Worm (Caenorhabditis elegans) whole organism, L1 larva: Measurements from ENCODE around the gene mrpl-4.

ENCODE experiments used
- C04F5.9 ChIP-seq: sonication (generic microtip); optimal IDR thresholded peaks from 2 replicates; lab custom pipeline; 2016; ENCODE audit warnings: missing genetic modification characterization, missing compliant biosample characterization
- C16A3.4 ChIP-seq: fragments of 150-350 bp; optimal IDR thresholded peaks from 2 replicates; lab custom pipeline; 2014; ENCODE audit warnings: missing biosample characterization, missing genetic modification characterization
- F16B12.6 ChIP-seq: fragments of 150-350 bp; optimal IDR thresholded peaks from 2 replicates; lab custom pipeline; 2014; ENCODE audit warnings: missing biosample characterization, missing genetic modification characterization
- ama-1 ChIP-seq: fragments of 150-350 bp; optimal IDR thresholded peaks from 2 replicates; lab custom pipeline; 2014
- blmp-1 ChIP-seq: fragments of 150-350 bp; optimal IDR thresholded peaks from 2 replicates; lab custom pipeline; 2014; ENCODE audit warnings: missing biosample characterization, missing genetic modification characterization
- ceh-63 ChIP-seq: fragments of 200-800 bp; sonication (Bioruptor generic); optimal IDR thresholded peaks from 2 replicates; lab custom pipeline; 2018; ENCODE audit warnings: mild to moderate bottlenecking, missing genetic modification characterization, missing compliant biosample characterization
- ceh-82 ChIP-seq, 3 experiments: fragments of 150-350 bp in 1 of 3; sonication (generic microtip) in 2 of 3; optimal IDR thresholded peaks; 2 replicates each; lab custom pipeline; 2014 to 2017; ENCODE audit warnings: missing biosample characterization in 3 of 3, missing genetic modification characterization in 3 of 3
- ceh-90 ChIP-seq: sonication (generic microtip); optimal IDR thresholded peaks from 2 replicates; lab custom pipeline; 2016; ENCODE audit warnings: missing genetic modification characterization, missing compliant biosample characterization
- dsc-1 ChIP-seq: sonication (generic microtip); optimal IDR thresholded peaks from 2 replicates; lab custom pipeline; 2016; ENCODE audit warnings: mild to moderate bottlenecking, missing genetic modification characterization, missing compliant biosample characterization
- efl-1 ChIP-seq, 4 experiments: fragments of 150-350 bp; optimal IDR thresholded peaks in 3 of 4; peaks in 1 of 4; 1 replicate in 1 of 4; 2 replicates in 3 of 4; lab custom pipeline; 2014; ENCODE audit warnings: missing biosample characterization in 2 of 4, missing genetic modification characterization in 2 of 4, missing genetic modification reagents in 2 of 4
- elt-2 ChIP-seq: sonication (generic microtip); optimal IDR thresholded peaks from 2 replicates; lab custom pipeline; 2016; ENCODE audit warnings: missing genetic modification characterization, mild to moderate bottlenecking, inconsistent platforms, missing compliant biosample characterization, missing genetic modification reagents
- ets-5 ChIP-seq: fragments of 200-800 bp; sonication (Bioruptor generic); IDR thresholded peaks from 2 replicates; pipeline ENCODE4 v1.3.6; 2022; ENCODE audit warnings: missing genetic modification characterization, missing compliant biosample characterization
- fos-1 ChIP-seq: fragments of 150-350 bp; optimal IDR thresholded peaks from 2 replicates; lab custom pipeline; 2014; ENCODE audit warnings: missing biosample characterization, missing genetic modification characterization
- hpl-2 ChIP-seq: fragments of 150-350 bp; optimal IDR thresholded peaks from 2 replicates; lab custom pipeline; 2014; ENCODE audit warnings: missing biosample characterization, missing genetic modification reagents, missing genetic modification characterization
- isw-1 ChIP-seq: fragments of 200-800 bp; sonication (Bioruptor generic); IDR thresholded peaks from 2 replicates; pipeline ENCODE4 v1.3.6; 2022; ENCODE audit warnings: missing genetic modification characterization, missing compliant biosample characterization
- lin-14 ChIP-seq: fragments of 200-800 bp; sonication (Bioruptor generic); optimal IDR thresholded peaks from 2 replicates; lab custom pipeline; 2018; ENCODE audit warnings: mild to moderate bottlenecking, missing genetic modification characterization, moderate library complexity, missing compliant biosample characterization
- lin-35 ChIP-seq, 2 experiments: fragments of 150-350 bp; optimal IDR thresholded peaks; 2 replicates each; lab custom pipeline; 2014; ENCODE audit warnings: missing biosample characterization in 2 of 2, missing genetic modification characterization in 2 of 2, missing genetic modification reagents in 2 of 2
- lir-3 ChIP-seq: sonication (generic microtip); optimal IDR thresholded peaks from 2 replicates; lab custom pipeline; 2016; ENCODE audit warnings: mild to moderate bottlenecking, missing genetic modification characterization, moderate library complexity, missing compliant biosample characterization; ENCODE audit not compliant: poor library complexity
- mdl-1 ChIP-seq, 2 experiments: fragments of 150-350 bp; optimal IDR thresholded peaks; 2 replicates each; lab custom pipeline; 2014 to 2017; ENCODE audit warnings: missing biosample characterization in 2 of 2, missing genetic modification characterization in 2 of 2, inconsistent platforms in 1 of 2
- mef-2 ChIP-seq: fragments of 150-350 bp; optimal IDR thresholded peaks from 2 replicates; lab custom pipeline; 2014; ENCODE audit warnings: missing biosample characterization, missing genetic modification characterization
- mep-1 ChIP-seq: fragments of 150-350 bp; optimal IDR thresholded peaks from 2 replicates; lab custom pipeline; 2014; ENCODE audit warnings: missing biosample characterization, missing genetic modification characterization
- nhr-11 ChIP-seq: fragments of 150-350 bp; optimal IDR thresholded peaks from 2 replicates; lab custom pipeline; 2014; ENCODE audit warnings: missing biosample characterization, missing genetic modification characterization
- nhr-19 ChIP-seq: fragments of 200-800 bp; sonication (Bioruptor generic); conservative IDR thresholded peaks from 2 replicates; pipeline ENCODE4 v1.3.6; 2022; ENCODE audit warnings: missing genetic modification characterization, missing compliant biosample characterization
- nhr-20 ChIP-seq: sonication (generic microtip); optimal IDR thresholded peaks from 2 replicates; lab custom pipeline; 2016; ENCODE audit warnings: mild to moderate bottlenecking, missing genetic modification characterization, missing compliant biosample characterization
- nhr-237 ChIP-seq: fragments of 150-350 bp; optimal IDR thresholded peaks from 2 replicates; lab custom pipeline; 2014; ENCODE audit warnings: missing biosample characterization, missing genetic modification characterization
- nhr-28 ChIP-seq: fragments of 150-350 bp; optimal IDR thresholded peaks from 2 replicates; lab custom pipeline; 2014; ENCODE audit warnings: missing biosample characterization, missing genetic modification characterization
- nhr-47 ChIP-seq: sonication (generic microtip); optimal IDR thresholded peaks from 2 replicates; lab custom pipeline; 2016; ENCODE audit warnings: mild to moderate bottlenecking, missing genetic modification characterization, moderate library complexity, missing compliant biosample characterization
- nhr-71 ChIP-seq: sonication (generic microtip); optimal IDR thresholded peaks from 2 replicates; lab custom pipeline; 2016; ENCODE audit warnings: mild to moderate bottlenecking, missing genetic modification characterization, moderate library complexity, missing compliant biosample characterization
- nhr-77 ChIP-seq: fragments of 150-350 bp; optimal IDR thresholded peaks from 2 replicates; lab custom pipeline; 2014; ENCODE audit warnings: missing biosample characterization, missing genetic modification characterization
- nhr-85 ChIP-seq: sonication (generic microtip); peaks from one replicate; lab custom pipeline; 2016; ENCODE audit warnings: missing genetic modification characterization, inconsistent platforms, missing compliant biosample characterization
- snu-23 ChIP-seq: sonication (generic microtip); optimal IDR thresholded peaks from 2 replicates; lab custom pipeline; 2016; ENCODE audit warnings: missing genetic modification characterization, missing compliant biosample characterization
- sptf-1 ChIP-seq: fragments of 150-350 bp; optimal IDR thresholded peaks from 2 replicates; lab custom pipeline; 2014; ENCODE audit warnings: missing biosample characterization, missing genetic modification characterization
- sup-37 ChIP-seq: fragments of 200-800 bp; sonication (Bioruptor generic); optimal IDR thresholded peaks from 2 replicates; lab custom pipeline; 2018; ENCODE audit warnings: mild to moderate bottlenecking, missing genetic modification characterization, missing compliant biosample characterization
- swsn-7 ChIP-seq: sonication (generic microtip); optimal IDR thresholded peaks from 2 replicates; lab custom pipeline; 2016; ENCODE audit warnings: missing genetic modification characterization, missing compliant biosample characterization
- tlp-1 ChIP-seq: fragments of 150-350 bp; optimal IDR thresholded peaks from 2 replicates; lab custom pipeline; 2014; ENCODE audit warnings: missing biosample characterization, missing genetic modification characterization
- unc-130 ChIP-seq: fragments of 150-350 bp; optimal IDR thresholded peaks from 2 replicates; lab custom pipeline; 2017; ENCODE audit warnings: missing biosample characterization, missing genetic modification characterization, inconsistent platforms
- unc-30 ChIP-seq: sonication (generic microtip); optimal IDR thresholded peaks from 2 replicates; lab custom pipeline; 2017; ENCODE audit warnings: missing biosample characterization, missing genetic modification characterization
- unc-62 ChIP-seq: fragments of 150-350 bp; optimal IDR thresholded peaks from 2 replicates; lab custom pipeline; 2014; ENCODE audit warnings: missing biosample characterization, missing genetic modification reagents, missing genetic modification characterization
- xbp-1 ChIP-seq: sonication (generic microtip); optimal IDR thresholded peaks from 2 replicates; lab custom pipeline; 2016; ENCODE audit warnings: missing genetic modification characterization, missing compliant biosample characterization
- zag-1 ChIP-seq: fragments of 150-350 bp; optimal IDR thresholded peaks from 2 replicates; lab custom pipeline; 2014; ENCODE audit warnings: missing biosample characterization, missing genetic modification characterization
- ztf-11 ChIP-seq, 2 experiments: sonication (generic microtip); optimal IDR thresholded peaks; 2 replicates each; lab custom pipeline; 2016 to 2017; ENCODE audit warnings: missing genetic modification characterization in 2 of 2, missing biosample characterization in 1 of 2, missing compliant biosample characterization in 1 of 2

The mrpl-4 gene

ce11 chrV:8467031-8467430 is at the start of gene mrpl-4:
Gene mrpl-4 (plus strand): TSS chrV:8467265.
- no peak for TF ChIP-seq efl-1 (optimal IDR thresholded peaks at IDR 0.05; lab: Kevin White, UChicago)
- peak in 1 of 2 experiments; percentile 7 for TF ChIP-seq efl-1 (GFP tag; optimal IDR thresholded peaks at IDR 0.05 in 1 of 2; lab: Kevin White, UChicago)
- TF ChIP-seq nhr-237 (tag; lab: Kevin White, UChicago) = no peak
- TF ChIP-seq isw-1 (GFP tag; lab: Robert Waterston, UW) = no peak
- TF ChIP-seq sptf-1 = no peak
- TF ChIP-seq ets-5 (GFP tag; lab: Robert Waterston, UW) = no peak

- no peak for TF ChIP-seq unc-130 (tag; lab: Kevin White, UChicago)
- TF ChIP-seq tlp-1 = no peak
- no peak for TF ChIP-seq nhr-19 (GFP tag; lab: Robert Waterston, UW)
- no peak for TF ChIP-seq sup-37 (GFP tag; lab: Kevin White, UChicago)
- TF ChIP-seq zag-1 (tag; lab: Kevin White, UChicago) = no peak
- TF ChIP-seq dsc-1 = no peak
- TF ChIP-seq lir-3 (tag; lab: Kevin White, UChicago) = no peak
- TF ChIP-seq nhr-11 (tag; lab: Kevin White, UChicago) = no peak
- TF ChIP-seq C16A3.4 (tag; lab: Kevin White, UChicago) = no peak
- no peak for TF ChIP-seq nhr-85 (tag; lab: Kevin White, UChicago)
Measured at ce11 chrV:8417271-8417670, 49.8 kb upstream of the mrpl-4 start.

DNA sequence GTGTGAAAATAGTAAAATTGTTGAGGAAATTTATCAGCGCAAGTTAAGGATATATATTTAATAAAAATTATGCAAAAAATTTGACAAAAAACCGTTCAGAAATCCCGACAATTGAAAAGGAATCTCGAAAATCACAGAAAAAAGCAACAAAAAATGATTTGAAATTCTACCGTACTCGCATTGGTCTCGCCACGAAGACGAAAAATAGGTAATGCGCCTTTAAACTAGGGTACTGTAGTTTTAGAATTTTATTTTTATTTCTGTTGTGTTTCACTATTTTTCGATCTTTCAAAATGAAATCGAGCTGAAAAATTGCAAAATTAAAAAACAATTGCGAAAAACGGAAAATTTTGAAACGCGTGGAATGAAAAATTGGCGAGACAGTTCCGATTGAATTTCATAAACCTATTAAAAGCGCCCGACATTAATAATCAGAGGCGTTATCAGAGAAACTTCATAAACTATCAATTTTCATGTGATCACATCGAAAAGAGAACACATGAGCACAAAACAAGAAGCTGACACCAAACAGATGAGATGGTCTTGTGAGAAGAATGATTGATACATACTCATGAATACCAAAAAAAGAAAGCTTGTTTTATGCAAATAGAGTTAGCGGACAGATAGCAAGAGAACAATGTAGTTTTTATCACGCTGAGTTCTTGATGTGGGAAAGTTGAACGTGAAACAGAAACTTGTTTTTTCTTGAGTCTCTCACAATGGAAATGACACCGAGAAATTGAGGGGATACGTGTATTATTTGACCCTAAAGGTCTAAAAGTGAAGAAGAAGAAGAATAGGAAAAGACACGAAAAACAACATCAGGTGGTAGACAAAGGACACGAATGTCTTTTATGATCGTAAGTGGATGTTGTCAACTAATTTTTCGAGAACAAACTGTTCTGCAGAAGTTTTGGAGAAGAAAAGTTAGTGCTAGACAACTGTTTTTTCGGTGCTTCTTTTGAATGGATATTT is 41.9 kb upstream of the mrpl-4 start:
- TF ChIP-seq nhr-85 (tag; lab: Kevin White, UChicago) (peak; percentile 65), F16B12.6 (tag; lab: Kevin White, UChicago) (no peak), ceh-90 (tag; lab: Kevin White, UChicago) (no peak), nhr-28 (tag; lab: Kevin White, UChicago) (no peak), ama-1 (lab: Kevin White, UChicago) (peak; percentile 42), lin-35 (GFP tag; optimal IDR thresholded peaks at IDR 0.05; lab: Kevin White, UChicago) (peak in 1 of 2 experiments; percentile 18), mef-2 (tag; lab: Kevin White, UChicago) (no peak), blmp-1 (tag; lab: Kevin White, UChicago) (peak; percentile 21), elt-2 (tag; lab: Kevin White, UChicago) (peak; percentile 79)

DNA sequence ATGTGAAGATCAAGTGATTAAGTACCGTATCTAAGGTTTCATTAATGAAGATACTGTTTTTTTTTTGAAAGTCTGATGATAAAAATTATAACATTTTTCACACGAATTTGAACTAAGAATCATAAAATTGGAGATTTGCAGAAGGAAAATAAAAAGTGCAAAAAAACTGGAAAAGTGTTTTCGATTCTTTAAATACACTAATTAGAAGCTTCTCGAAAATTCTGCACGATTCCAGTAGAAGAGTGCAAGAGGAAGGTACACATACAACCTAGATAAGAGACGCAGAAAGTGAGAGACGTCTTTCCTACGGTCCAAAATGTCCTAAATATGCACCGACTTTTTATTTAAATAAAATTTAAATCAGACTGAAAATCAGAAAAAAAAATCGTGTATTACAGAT is 40.9 kb upstream of the mrpl-4 start:
- TF ChIP-seq swsn-7 (tag; lab: Kevin White, UChicago) (peak; percentile 18), mep-1 (tag; lab: Kevin White, UChicago) (peak; percentile 75), lin-14 (GFP tag; lab: Kevin White, UChicago) (peak; percentile 2), nhr-85 (tag; lab: Kevin White, UChicago) (no peak), nhr-47 (tag; lab: Kevin White, UChicago) (no peak)

- TF ChIP-seq nhr-20 (peak; percentile 73), unc-62 (GFP tag; lab: Kevin White, UChicago) (no peak), lin-14 (GFP tag; lab: Kevin White, UChicago) (peak; percentile 47), hpl-2 (no peak), xbp-1 (no peak), unc-30 (no peak), blmp-1 (tag; lab: Kevin White, UChicago) (peak; percentile 73), nhr-71 (peak; percentile 52), nhr-77 (no peak), mdl-1 (tag; optimal IDR thresholded peaks at IDR 0.05; lab: Kevin White, UChicago) (peak in 1 of 2 experiments; percentile 4), ceh-82 (tag; optimal IDR thresholded peaks at IDR 0.05; lab: Kevin White, UChicago) (no peak), snu-23 (GFP tag; lab: Kevin White, UChicago) (peak; percentile 26), ceh-63 (GFP tag; lab: Kevin White, UChicago) (no peak), fos-1 (tag; lab: Kevin White, UChicago) (no peak), ama-1 (lab: Kevin White, UChicago) (no peak), isw-1 (GFP tag; lab: Robert Waterston, UW) (no peak), mep-1 (tag; lab: Kevin White, UChicago) (no peak), dsc-1 (no peak), ztf-11 (tag; optimal IDR thresholded peaks at IDR 0.05; lab: Kevin White, UChicago) (no peak), C04F5.9 (tag; lab: Kevin White, UChicago) (no peak), lin-35 (GFP tag; optimal IDR thresholded peaks at IDR 0.05; lab: Kevin White, UChicago) (peak in 1 of 2 experiments; percentile 27), nhr-19 (GFP tag; lab: Robert Waterston, UW) (no peak), sup-37 (GFP tag; lab: Kevin White, UChicago) (no peak)
Measured at ce11 chrV:8426741-8427457, 40.2 kb upstream of the mrpl-4 start.
